Worm (Caenorhabditis elegans) whole organism, L2 larva: ENCODE measurements around the gene nstp-2.

Source experiments
- blmp-1 ChIP-seq: sonication (generic microtip); optimal IDR thresholded peaks from 2 replicates; lab custom pipeline; 2017; ENCODE audit warnings: missing genetic modification characterization, mild to moderate bottlenecking, missing compliant biosample characterization, antibody characterized with exemption, moderate library complexity; ENCODE audit not compliant: insufficient read depth
- elt-1 ChIP-seq: fragments of 150-350 bp; optimal IDR thresholded peaks from 2 replicates; lab custom pipeline; 2014; ENCODE audit warnings: missing biosample characterization, missing genetic modification characterization
- mbf-1 ChIP-seq: sonication (generic microtip); optimal IDR thresholded peaks from 2 replicates; lab custom pipeline; 2017; ENCODE audit warnings: missing biosample characterization, missing genetic modification characterization
- nhr-21 ChIP-seq: fragments of 150-350 bp; optimal IDR thresholded peaks from 2 replicates; lab custom pipeline; 2014; ENCODE audit warnings: missing biosample characterization, missing genetic modification characterization
- nhr-237 ChIP-seq: fragments of 150-350 bp; optimal IDR thresholded peaks from 2 replicates; lab custom pipeline; 2014; ENCODE audit warnings: missing biosample characterization, missing genetic modification characterization
- nhr-77 ChIP-seq: fragments of 150-350 bp; optimal IDR thresholded peaks from 2 replicates; lab custom pipeline; 2014; ENCODE audit warnings: missing biosample characterization, missing genetic modification characterization
- unc-62 ChIP-seq: fragments of 150-350 bp; optimal IDR thresholded peaks from 2 replicates; lab custom pipeline; 2014; ENCODE audit warnings: missing biosample characterization, missing genetic modification reagents, missing genetic modification characterization

DNA sequence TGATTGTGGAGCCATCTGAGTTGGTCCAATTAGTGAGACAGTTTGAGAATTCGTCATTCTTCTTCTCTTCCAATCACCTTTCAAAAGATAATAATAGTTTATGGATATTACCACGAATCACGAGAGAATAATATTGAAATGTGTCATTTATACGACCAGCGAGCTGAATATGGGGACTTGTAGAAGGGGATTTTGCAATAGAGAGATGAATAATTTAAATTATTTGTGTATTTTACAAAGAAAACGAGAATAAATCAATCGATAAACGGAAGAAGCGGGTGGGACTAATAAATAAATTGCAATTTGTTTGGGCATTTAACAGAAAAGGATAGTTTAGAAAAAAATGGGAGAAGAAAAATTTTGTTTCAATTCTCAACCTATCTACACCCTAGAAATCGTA is 23.4 kb downstream of the nstp-2 start, which contains the start of gene odr-8:
- TF ChIP-seq nhr-77 (tag; lab: Kevin White, UChicago) (no peak), mbf-1 (tag; lab: Kevin White, UChicago) (no peak), blmp-1 (tag; lab: Kevin White, UChicago) (no peak), unc-62 (GFP tag; lab: Kevin White, UChicago) (no peak), nhr-21 (no peak), elt-1 (tag; lab: Kevin White, UChicago) (no peak), nhr-237 (no peak)
